Fruit fly (Drosophila melanogaster) whole organism, pupa: ENCODE results near the gene Charon.

Experiments used
- CG10348 ChIP-seq: fragments of 200-800 bp; sonication (Bioruptor generic); IDR thresholded peaks from 2 replicates; pipeline ENCODE4 v1.3.6; 2022; ENCODE audit warnings: missing biosample characterization, missing genetic modification characterization
- CG12605 ChIP-seq: fragments of 200-800 bp; sonication (Bioruptor generic); IDR thresholded peaks from 2 replicates; pipeline ENCODE4 v1.3.6; 2022; ENCODE audit warnings: missing biosample characterization, missing genetic modification characterization
- CG13204 ChIP-seq: fragments of 200-800 bp; sonication (Bioruptor generic); optimal IDR thresholded peaks from 2 replicates; lab custom pipeline; 2018; ENCODE audit warnings: missing biosample characterization, mild to moderate bottlenecking, missing genetic modification characterization, moderate library complexity
- CG14655 ChIP-seq: fragments of 200-800 bp; sonication (Bioruptor generic); optimal IDR thresholded peaks from 3 replicates; lab custom pipeline; 2017; ENCODE audit warnings: mild to moderate bottlenecking, missing biosample characterization, missing genetic modification reagents, missing genetic modification characterization
- CG15710 ChIP-seq: fragments of 200-800 bp; sonication (Bioruptor generic); optimal IDR thresholded peaks from 2 replicates; lab custom pipeline; 2018; ENCODE audit warnings: missing biosample characterization, mild to moderate bottlenecking, missing genetic modification characterization, moderate library complexity
- CG17806 ChIP-seq: fragments of 200-800 bp; sonication (Bioruptor generic); optimal IDR thresholded peaks from 2 replicates; lab custom pipeline; 2018; ENCODE audit warnings: missing biosample characterization, mild to moderate bottlenecking, missing genetic modification characterization, moderate library complexity
- CG32121 ChIP-seq: fragments of 200-800 bp; sonication (Bioruptor generic); IDR thresholded peaks from 2 replicates; pipeline ENCODE4 v1.3.6; 2022; ENCODE audit warnings: missing biosample characterization, missing genetic modification characterization
- CG34367 ChIP-seq: fragments of 200-800 bp; sonication (Bioruptor generic); optimal IDR thresholded peaks from 2 replicates; lab custom pipeline; 2018; ENCODE audit warnings: missing biosample characterization, mild to moderate bottlenecking, missing genetic modification characterization
- CG4496 ChIP-seq: fragments of 200-800 bp; sonication (Bioruptor generic); IDR thresholded peaks from 3 replicates; pipeline ENCODE4 v1.3.6; 2022; ENCODE audit warnings: missing biosample characterization, missing genetic modification characterization
- CG8159 ChIP-seq: fragments of 200-800 bp; sonication (Bioruptor generic); optimal IDR thresholded peaks from 3 replicates; lab custom pipeline; 2018; ENCODE audit warnings: missing biosample characterization, mild to moderate bottlenecking, missing genetic modification characterization, moderate library complexity
- CG8301 ChIP-seq: fragments of 200-800 bp; sonication (Bioruptor generic); optimal IDR thresholded peaks from 2 replicates; lab custom pipeline; 2018; ENCODE audit warnings: missing biosample characterization, mild to moderate bottlenecking, missing genetic modification characterization
- CG9948 ChIP-seq: fragments of 200-800 bp; sonication (Bioruptor generic); optimal IDR thresholded peaks from 2 replicates; lab custom pipeline; 2018; ENCODE audit warnings: missing biosample characterization, mild to moderate bottlenecking, missing genetic modification characterization, moderate library complexity
- D1 ChIP-seq: fragments of 200-800 bp; sonication (Bioruptor generic); optimal IDR thresholded peaks from 2 replicates; lab custom pipeline; 2018; ENCODE audit warnings: missing biosample characterization, mild to moderate bottlenecking, missing genetic modification characterization, moderate library complexity
- EcR ChIP-seq: fragments of 200-800 bp; sonication (Bioruptor generic); optimal IDR thresholded peaks from 3 replicates; lab custom pipeline; 2019; ENCODE audit warnings: missing biosample characterization, missing genetic modification characterization, mild to moderate bottlenecking, moderate library complexity, missing genetic modification reagents
- Ets98B ChIP-seq: fragments of 200-800 bp; sonication (Bioruptor generic); IDR thresholded peaks from 2 replicates; pipeline ENCODE4 v1.3.6; 2022; ENCODE audit warnings: missing biosample characterization, missing genetic modification characterization
- Pif1A ChIP-seq: fragments of 200-800 bp; sonication (Bioruptor generic); optimal IDR thresholded peaks from 3 replicates; lab custom pipeline; 2016; ENCODE audit warnings: missing biosample characterization, missing genetic modification characterization
- Pif1B ChIP-seq: fragments of 200-800 bp; sonication (Bioruptor generic); optimal IDR thresholded peaks from 3 replicates; lab custom pipeline; 2016; ENCODE audit warnings: missing biosample characterization, missing genetic modification characterization
- Snoo ChIP-seq: fragments of 200-800 bp; sonication (Bioruptor generic); optimal IDR thresholded peaks from 3 replicates; lab custom pipeline; 2017; ENCODE audit warnings: missing biosample characterization, mild to moderate bottlenecking, missing genetic modification characterization, inconsistent platforms
- fd96Ca ChIP-seq: fragments of 200-800 bp; sonication (Bioruptor generic); IDR thresholded peaks from 3 replicates; pipeline ENCODE4 v1.3.6; 2022; ENCODE audit warnings: missing biosample characterization, missing genetic modification characterization
- gl ChIP-seq: fragments of 200-800 bp; sonication (Bioruptor generic); optimal IDR thresholded peaks from 2 replicates; lab custom pipeline; 2018; ENCODE audit warnings: missing biosample characterization, mild to moderate bottlenecking, missing genetic modification characterization
- rn ChIP-seq: fragments of 200-800 bp; sonication (Bioruptor generic); IDR thresholded peaks from 2 replicates; pipeline ENCODE4 v1.3.6; 2022; ENCODE audit warnings: missing biosample characterization, missing genetic modification characterization

Gene Charon

DNA sequence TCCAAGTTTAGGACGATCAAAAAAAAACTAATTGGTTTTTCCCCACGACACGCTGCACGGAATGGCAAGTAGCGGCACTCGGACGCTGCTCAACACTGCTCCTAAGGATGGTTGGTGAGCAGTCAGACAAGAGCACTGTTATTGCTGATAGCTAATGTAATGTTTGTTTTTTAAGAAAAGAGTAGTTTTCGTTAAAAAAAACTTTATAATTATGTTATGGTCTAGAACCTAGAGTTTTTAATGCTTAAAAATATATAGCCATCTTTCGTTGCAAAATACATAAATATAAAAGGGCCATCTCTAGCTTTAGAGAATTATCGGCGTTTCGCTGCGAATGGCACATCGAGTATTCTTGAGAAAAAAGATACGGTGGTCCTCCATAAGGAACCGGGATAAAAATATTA is at the start of gene Charon, which contains the start of gene CG4887:
Gene Charon, minus strand, starts transcription at position 102 of the 404 bp plus-strand sequence.
Gene CG4887, plus strand, starts transcription at position 306 of the 404 bp plus-strand sequence.
- no peak for TF ChIP-seq Pif1A (GFP tag; lab: Kevin White, UChicago)
- no peak for TF ChIP-seq D1 (tag; lab: Kevin White, UChicago)
- no peak for TF ChIP-seq gl (tag; lab: Kevin White, UChicago)
- peak; percentile 80 for TF ChIP-seq CG15710 (tag; lab: Kevin White, UChicago)
- TF ChIP-seq fd96Ca (GFP tag; lab: Robert Waterston, UW): peak; percentile 26; the same call in 1 of the 3 replicates
- TF ChIP-seq CG34367 (tag; lab: Kevin White, UChicago): no peak
- TF ChIP-seq CG9948: peak; percentile 59
- TF ChIP-seq CG8159 (tag; lab: Kevin White, UChicago): peak; percentile 73
- no peak for TF ChIP-seq Pif1B (GFP tag; lab: Kevin White, UChicago)
- TF ChIP-seq Snoo (tag; lab: Kevin White, UChicago): peak; percentile 70
- peak; percentile 84 for TF ChIP-seq EcR (GFP tag; lab: Kevin White, UChicago)
- TF ChIP-seq rn (GFP tag; lab: Robert Waterston, UW): peak; percentile 49; the same call in 1 of the 2 replicates
- TF ChIP-seq CG10348 (GFP tag; lab: Robert Waterston, UW): no peak
- TF ChIP-seq CG4496 (GFP tag; lab: Robert Waterston, UW): peak; percentile 74
- 0 out of 2 replicates have a peak, but pooled peaks have one; percentile 16 for TF ChIP-seq CG32121 (GFP tag; lab: Robert Waterston, UW)
- peak; percentile 55 for TF ChIP-seq Ets98B (GFP tag; lab: Robert Waterston, UW)
- TF ChIP-seq CG17806 (tag; lab: Kevin White, UChicago): peak; percentile 63
- TF ChIP-seq, all 21 proteins: peak for 11

DNA sequence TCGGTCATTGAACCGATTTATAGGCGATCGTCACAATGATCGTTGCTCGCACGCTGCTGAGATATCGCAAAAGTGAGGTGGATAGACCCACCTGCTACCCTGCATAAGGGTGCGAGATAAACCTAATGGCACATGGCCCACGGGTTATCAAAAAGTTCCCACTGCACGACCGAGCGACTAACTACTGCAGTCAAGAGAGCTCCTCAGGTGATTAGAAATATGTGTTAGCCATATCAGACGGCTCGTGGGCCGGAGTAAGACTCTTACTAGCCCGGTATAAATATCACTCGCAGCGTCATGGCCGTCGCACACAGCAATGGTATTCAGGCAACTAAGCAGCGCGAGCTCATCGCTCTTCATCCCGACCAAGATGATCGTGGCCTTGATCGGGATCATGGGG is 46.4 kb upstream of the Charon start, which contains the start of gene CG42329:
Gene CG42329, plus strand, starts transcription at position 301 of the 400 bp plus-strand sequence.
- TF ChIP-seq CG34367 (tag; lab: Kevin White, UChicago) (no peak), CG12605 (GFP tag; lab: Robert Waterston, UW) (no peak), CG13204 (no peak), CG10348 (GFP tag; lab: Robert Waterston, UW) (no peak), fd96Ca (GFP tag; lab: Robert Waterston, UW) (no peak), rn (GFP tag; lab: Robert Waterston, UW) (no peak), gl (tag; lab: Kevin White, UChicago) (no peak), CG4496 (GFP tag; lab: Robert Waterston, UW) (no peak), CG8301 (tag; lab: Kevin White, UChicago) (no peak), CG14655 (GFP tag; lab: Kevin White, UChicago) (no peak), D1 (tag; lab: Kevin White, UChicago) (no peak)

DNA sequence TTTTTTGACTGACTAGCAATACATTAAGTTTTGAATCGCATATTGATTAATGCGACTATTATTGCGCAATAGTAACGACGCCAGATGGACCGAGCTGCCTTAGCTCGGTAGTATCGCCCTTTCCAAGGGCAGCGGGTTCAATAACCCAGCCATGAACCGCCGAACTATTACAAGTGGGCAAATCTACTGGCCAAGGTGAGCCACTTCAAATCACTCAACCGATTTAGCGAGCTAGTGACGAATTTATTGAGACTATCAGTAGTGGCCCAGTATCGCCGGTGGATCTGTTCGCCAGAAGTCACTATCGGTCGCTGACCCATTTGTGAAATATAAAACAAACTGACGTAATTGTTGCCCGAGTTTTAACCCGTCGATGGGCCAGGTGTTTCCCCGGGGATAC is 45.9 kb upstream of the Charon start:
- TF ChIP-seq CG34367 (tag; lab: Kevin White, UChicago) (no peak), EcR (GFP tag; lab: Kevin White, UChicago) (no peak), CG13204 (no peak), Ets98B (GFP tag; lab: Robert Waterston, UW) (no peak), CG9948 (no peak), rn (GFP tag; lab: Robert Waterston, UW) (no peak), CG32121 (GFP tag; lab: Robert Waterston, UW) (no peak), Pif1A (GFP tag; lab: Kevin White, UChicago) (no peak), Pif1B (GFP tag; lab: Kevin White, UChicago) (no peak)

DNA sequence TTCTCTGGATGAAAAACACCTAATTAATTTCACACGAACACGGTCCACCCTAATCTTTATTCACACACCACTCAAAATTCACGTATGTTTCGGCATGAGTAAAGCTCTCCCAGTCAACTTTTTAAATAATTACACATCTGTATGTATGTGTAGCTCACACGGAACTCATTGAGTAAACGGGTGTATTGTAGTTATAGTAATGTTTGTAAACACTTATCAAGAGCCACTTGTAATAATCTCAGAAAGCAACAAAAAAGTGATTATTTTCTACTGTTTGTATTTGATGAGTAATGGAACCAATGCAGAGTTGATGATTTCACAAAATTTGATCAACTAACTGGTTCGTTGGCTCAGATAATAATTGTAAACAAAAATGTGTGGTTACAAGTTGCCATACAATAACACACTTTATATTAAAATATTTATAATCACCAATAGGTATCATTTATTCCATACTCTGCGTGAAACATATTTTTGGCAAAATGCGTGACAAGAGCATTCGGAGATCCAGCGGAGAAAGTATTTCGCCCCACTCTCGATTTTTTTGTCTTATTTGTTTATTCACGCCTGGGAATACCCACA is 45.4 kb upstream of the Charon start:
- TF ChIP-seq rn (GFP tag; lab: Robert Waterston, UW): no peak
- TF ChIP-seq CG34367 (tag; lab: Kevin White, UChicago): no peak
- no peak for TF ChIP-seq D1 (tag; lab: Kevin White, UChicago)

DNA sequence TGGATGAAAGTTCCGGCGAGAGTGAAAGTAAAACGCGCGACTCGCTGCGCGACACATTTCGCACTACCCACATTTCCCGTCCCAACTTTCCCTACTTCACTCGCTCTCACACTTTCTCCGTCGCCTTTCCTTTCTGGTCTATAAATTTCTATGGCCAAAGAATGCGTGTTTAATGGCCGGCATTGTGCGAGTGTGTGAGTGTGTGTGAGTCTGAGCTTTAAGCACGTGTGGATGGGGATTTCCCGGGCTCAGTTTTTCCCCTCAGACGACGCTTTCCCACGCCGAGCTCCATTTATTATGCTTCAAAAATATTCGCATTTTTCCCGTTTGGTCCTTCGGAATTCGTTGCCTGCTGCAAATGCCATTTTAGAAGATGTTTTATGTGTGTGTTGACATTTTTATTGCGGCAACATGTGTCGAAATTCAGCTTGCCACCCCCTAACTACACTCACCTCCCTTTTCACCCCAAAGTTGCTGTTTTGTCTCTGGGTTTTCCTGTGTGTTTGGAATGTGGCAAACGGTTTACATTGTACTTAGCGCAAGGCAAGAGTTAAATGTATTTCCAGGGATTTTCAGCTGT is 44.5 kb upstream of the Charon start:
- TF ChIP-seq CG4496 (GFP tag; lab: Robert Waterston, UW): no peak
- TF ChIP-seq CG14655 (GFP tag; lab: Kevin White, UChicago): no peak
- TF ChIP-seq CG12605 (GFP tag; lab: Robert Waterston, UW): no peak
- no peak for TF ChIP-seq D1 (tag; lab: Kevin White, UChicago)
- TF ChIP-seq CG9948: no peak
- TF ChIP-seq rn (GFP tag; lab: Robert Waterston, UW): no peak
- no peak for TF ChIP-seq Snoo (tag; lab: Kevin White, UChicago)

DNA sequence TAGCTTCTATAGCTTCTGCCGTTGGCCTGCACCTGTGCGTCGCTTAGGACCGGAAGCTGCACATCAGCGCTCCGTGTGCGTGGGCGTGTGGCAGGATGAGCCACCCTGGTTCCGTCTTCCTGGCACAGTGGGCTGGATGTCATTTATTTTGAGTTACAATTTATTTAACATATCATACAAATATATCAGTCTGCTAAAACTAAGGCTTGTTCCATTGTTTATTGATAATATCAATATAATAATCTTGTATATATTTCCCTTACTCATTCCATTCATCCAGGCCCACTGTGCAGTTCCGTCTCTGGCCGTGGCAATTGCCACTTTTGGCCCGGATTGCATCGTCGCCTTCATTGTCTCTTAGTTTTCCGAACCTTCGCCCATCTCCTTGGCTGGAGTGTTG is 41.9 kb upstream of the Charon start:
- peak; percentile 14 for TF ChIP-seq CG8159 (tag; lab: Kevin White, UChicago)
- no peak for TF ChIP-seq rn (GFP tag; lab: Robert Waterston, UW)
- no peak for TF ChIP-seq EcR (GFP tag; lab: Kevin White, UChicago)
- no peak for TF ChIP-seq CG4496 (GFP tag; lab: Robert Waterston, UW)
- TF ChIP-seq Pif1B (GFP tag; lab: Kevin White, UChicago): no peak
